Fruit fly (Drosophila melanogaster): ENCODE data around the gene Coq4.

The Coq4 gene

DNA sequence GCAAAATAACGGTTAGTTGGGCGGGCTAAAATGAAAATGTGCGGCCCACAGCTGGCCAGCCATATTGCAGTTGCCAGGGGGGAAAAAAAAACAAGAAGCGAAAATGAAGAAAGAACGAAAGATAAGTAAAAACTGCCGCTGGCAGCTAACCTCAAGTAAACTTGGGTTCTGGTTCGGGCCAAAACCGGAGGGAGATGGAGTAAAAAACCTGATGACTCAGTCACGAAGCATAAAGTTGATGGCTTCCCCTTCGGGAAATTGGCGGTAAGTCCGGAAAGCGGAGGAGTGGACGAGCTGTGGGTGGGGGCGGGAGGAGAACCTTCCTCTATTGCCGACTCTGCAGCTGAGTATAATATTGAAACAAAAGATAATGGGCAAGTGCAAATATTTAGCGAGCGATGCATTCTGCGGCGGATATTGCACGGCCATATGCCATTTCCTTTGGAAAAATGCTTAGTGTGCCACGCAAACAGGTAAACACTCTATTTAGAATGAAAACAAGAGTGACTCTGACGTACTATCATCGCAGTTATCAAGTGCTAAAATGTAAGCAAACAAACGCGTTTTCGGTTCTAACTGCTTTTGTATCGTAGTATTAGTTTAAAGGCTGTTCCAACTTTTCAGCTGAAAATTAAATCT lies 14.2 kb downstream of the Coq4 start (continued):
- TF ChIP-seq org-1 (GFP tag; optimal IDR thresholded peaks at IDR 0.05) (peak; percentile 11), Opbp (GFP tag; IDR thresholded peaks at IDR 0.05; ENCODE audit: partially characterized antibody) (0 out of 3 replicates have a peak, but pooled peaks have one; percentile 18), Mrtf (GFP tag; IDR thresholded peaks at IDR 0.05) (no peak), sens (GFP tag) (peak; percentile 30), CG8290 (GFP tag; optimal IDR thresholded peaks at IDR 0.05) (no peak), CG8290 (tag; optimal IDR thresholded peaks at IDR 0.05) (peak in 1 of 2 experiments; percentile 41), CG15479 (GFP tag; optimal IDR thresholded peaks at IDR 0.05) (peak; percentile 66), CG12744 (GFP tag; optimal IDR thresholded peaks at IDR 0.05) (no peak), tna (GFP tag; IDR thresholded peaks at IDR 0.05; ENCODE audit: partially characterized antibody) (no peak), so (GFP tag; IDR thresholded peaks at IDR 0.05) (no peak), Max (GFP tag; optimal IDR thresholded peaks at IDR 0.05) (no peak), fu2 (GFP tag; optimal IDR thresholded peaks at IDR 0.05) (no peak), gem (tag; optimal IDR thresholded peaks at IDR 0.05) (peak; percentile 40), CG15696 (tag; optimal IDR thresholded peaks at IDR 0.05) (peak; percentile 40), Med (GFP tag) (peak; percentile 66), CG4282 (GFP tag; optimal IDR thresholded peaks at IDR 0.05) (no peak), CG10209 (GFP tag; optimal IDR thresholded peaks at IDR 0.05) (peak; percentile 18), CG6272 (GFP tag; IDR thresholded peaks at IDR 0.05) (no peak), CG9932 (GFP tag; IDR thresholded peaks at IDR 0.05) (0 out of 2 replicates have a peak, but pooled peaks have one; percentile 36), CG9727 (GFP tag; optimal IDR thresholded peaks at IDR 0.05) (peak; percentile 13), Atf3 (GFP tag; optimal IDR thresholded peaks at IDR 0.05) (no peak), odd (GFP tag; optimal IDR thresholded peaks at IDR 0.05) (no peak), onecut (GFP tag; IDR thresholded peaks at IDR 0.05) (0 out of 2 replicates have a peak, but pooled peaks have one; percentile 22), CG1603 (tag; optimal IDR thresholded peaks at IDR 0.05) (peak; percentile 27), PHDP (tag; optimal IDR thresholded peaks at IDR 0.05) (peak; percentile 7)

DNA sequence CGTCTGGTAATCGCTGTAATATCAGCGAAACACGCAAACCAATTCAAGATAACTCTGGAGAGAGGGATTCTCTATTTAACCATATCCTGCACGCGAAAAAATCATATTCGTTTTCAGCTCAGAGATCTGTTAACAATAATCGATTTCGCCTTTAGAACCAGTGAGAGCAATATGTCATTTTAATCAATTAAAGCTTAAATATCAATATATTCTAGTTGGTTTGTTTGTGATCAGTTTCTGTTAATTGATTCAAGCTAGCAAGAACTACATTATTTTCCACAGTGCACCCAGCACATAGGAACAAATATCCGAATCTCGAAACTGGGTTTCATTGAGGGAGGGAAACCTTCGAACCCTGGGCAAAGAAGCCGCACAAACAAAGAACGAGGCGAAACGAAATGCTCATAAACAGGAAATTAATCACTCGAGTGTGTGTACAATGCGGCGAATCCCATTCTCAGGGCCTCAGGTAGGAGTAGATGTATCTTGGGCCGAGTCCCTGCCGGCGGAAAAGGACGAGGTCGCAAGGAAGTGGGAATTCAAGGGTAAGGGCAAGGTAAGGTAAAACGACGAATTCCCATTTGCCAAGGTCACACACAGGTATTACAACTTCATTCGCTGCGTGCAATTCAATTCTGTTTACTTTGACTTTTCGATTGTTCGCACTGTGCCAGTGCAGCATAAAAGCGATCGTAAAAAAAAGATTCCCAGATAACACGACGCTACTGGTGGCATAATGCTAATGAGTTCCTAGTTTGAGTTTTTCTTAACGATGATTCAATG lies 17.3 kb downstream of the Coq4 start:
- TF ChIP-seq NC2α (GFP tag; optimal IDR thresholded peaks at IDR 0.05) = no peak
- TF ChIP-seq CG10654 (GFP tag; optimal IDR thresholded peaks at IDR 0.05) = no peak
- peak; percentile 77 for TF ChIP-seq CG17829 (tag; optimal IDR thresholded peaks at IDR 0.05)
- TF ChIP-seq Abd-B (GFP tag; optimal IDR thresholded peaks at IDR 0.05) = no peak
- TF ChIP-seq zen2 (GFP tag; IDR thresholded peaks at IDR 0.05; ENCODE audit: partially characterized antibody) = no peak
- TF ChIP-seq ranshi (GFP tag; IDR thresholded peaks at IDR 0.05) = no peak; the same call in 1 of the 2 replicates
- no peak for TF ChIP-seq Dip2 (GFP tag; IDR thresholded peaks at IDR 0.05)
- TF ChIP-seq CG7786 (GFP tag; optimal IDR thresholded peaks at IDR 0.05) = peak; percentile 35
- no peak for TF ChIP-seq fu2 (GFP tag; optimal IDR thresholded peaks at IDR 0.05)
- no peak for TF ChIP-seq Dp (GFP tag; optimal IDR thresholded peaks at IDR 0.05)
- TF ChIP-seq nom (GFP tag; optimal IDR thresholded peaks at IDR 0.05) = peak; percentile 80
- TF ChIP-seq CG18262 (tag; optimal IDR thresholded peaks at IDR 0.05) = peak; percentile 80
- no peak for TF ChIP-seq knrl (GFP tag; IDR thresholded peaks at IDR 0.05; ENCODE audit: partially characterized antibody)
- peak; percentile 69 for TF ChIP-seq CG16815 (GFP tag; optimal IDR thresholded peaks at IDR 0.05)
- no peak for TF ChIP-seq CG11723 (GFP tag; optimal IDR thresholded peaks at IDR 0.05)
- peak; percentile 41 for TF ChIP-seq pho (GFP tag; optimal IDR thresholded peaks at IDR 0.05)
- TF ChIP-seq tin (GFP tag; optimal IDR thresholded peaks at IDR 0.05) = peak; percentile 31
- TF ChIP-seq hb (GFP tag; IDR thresholded peaks at IDR 0.05; ENCODE audit: partially characterized antibody) = no peak
- TF ChIP-seq Pdp1 (GFP tag; optimal IDR thresholded peaks at IDR 0.05) = peak; percentile 23 to 49
- peak; percentile 49 for TF ChIP-seq twi (tag; optimal IDR thresholded peaks at IDR 0.05)
- peak; percentile 32 for TF ChIP-seq CG12236 (GFP tag; optimal IDR thresholded peaks at IDR 0.05)
- no peak for TF ChIP-seq mld (GFP tag; IDR thresholded peaks at IDR 0.05; ENCODE audit: partially characterized antibody)
- no peak for TF ChIP-seq Gug (GFP tag; IDR thresholded peaks at IDR 0.05)
- TF ChIP-seq ind (GFP tag; optimal IDR thresholded peaks at IDR 0.05) = peak; percentile 13
- peak; percentile 82 for TF ChIP-seq CG2712 (tag; optimal IDR thresholded peaks at IDR 0.05)
